Fruit fly (Drosophila melanogaster): ENCODE data around the gene HP1D3csd.

The HP1D3csd gene

DNA sequence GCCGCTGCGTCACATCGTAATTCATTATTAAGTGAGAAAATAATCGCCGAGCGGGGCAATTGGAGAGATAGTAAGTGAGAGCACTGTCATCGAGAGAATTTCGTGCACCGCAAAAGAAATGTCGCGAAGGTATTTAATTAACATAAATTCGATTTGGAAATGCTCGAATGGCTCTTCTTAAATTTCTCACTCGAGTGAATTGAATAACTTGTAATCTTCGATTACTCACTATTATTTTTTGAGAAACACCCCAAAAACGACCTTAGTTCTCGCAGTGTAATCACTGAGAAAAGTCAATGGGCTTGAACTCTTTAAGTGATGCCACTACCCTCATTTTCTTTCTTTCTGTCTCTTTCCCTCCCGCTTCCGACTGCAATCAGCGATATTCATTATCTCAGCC is 35.0 kb upstream of the HP1D3csd start (continued):
- TF ChIP-seq CG11093 (GFP tag; IDR thresholded peaks at IDR 0.05) (peak; percentile 78), ase (GFP tag; IDR thresholded peaks at IDR 0.05) (peak; percentile 72; the same call in 2 of the 3 replicates), emc (GFP tag; optimal IDR thresholded peaks at IDR 0.05) (peak; percentile 38), lbe (GFP tag; optimal IDR thresholded peaks at IDR 0.05) (peak; percentile 75), mld (GFP tag; IDR thresholded peaks at IDR 0.05; ENCODE audit: partially characterized antibody) (no peak), hth (optimal IDR thresholded peaks at IDR 0.05) (no peak), NfI (GFP tag; optimal IDR thresholded peaks at IDR 0.05) (peak; percentile 71), lmd (GFP tag; IDR thresholded peaks at IDR 0.05) (peak; percentile 74), CG34376 (GFP tag; optimal IDR thresholded peaks at IDR 0.05) (no peak), gfzf (GFP tag; optimal IDR thresholded peaks at IDR 0.05) (no peak), CG33213 (GFP tag; optimal IDR thresholded peaks at IDR 0.05) (peak; percentile 83), D19A (tag; optimal IDR thresholded peaks at IDR 0.05) (peak; percentile 87), Jarid2 (GFP tag; optimal IDR thresholded peaks at IDR 0.05) (peak; percentile 45), CG30020 (tag; optimal IDR thresholded peaks at IDR 0.05) (peak; percentile 60), B-H1 (GFP tag; IDR thresholded peaks at IDR 0.05) (peak; percentile 67), CG11696 (GFP tag; IDR thresholded peaks at IDR 0.05) (no peak), CG14710 (tag; optimal IDR thresholded peaks at IDR 0.05) (peak; percentile 93), ewg (GFP tag; optimal IDR thresholded peaks at IDR 0.05) (peak; percentile 84), Doc3 (GFP tag; IDR thresholded peaks at IDR 0.05; ENCODE audit: partially characterized antibody) (no peak), CG12391 (tag; optimal IDR thresholded peaks at IDR 0.05) (peak; percentile 92), psq (GFP tag; optimal IDR thresholded peaks at IDR 0.05) (peak; percentile 57), Adf1 (GFP tag; IDR thresholded peaks at IDR 0.05) (no peak), Hmx (GFP tag; optimal IDR thresholded peaks at IDR 0.05) (no peak), CG6683 (GFP tag; optimal IDR thresholded peaks at IDR 0.05) (peak; percentile 27), her (GFP tag; optimal IDR thresholded peaks at IDR 0.05) (peak; percentile 69), Ets65A (GFP tag) (peak; percentile 98), gem (tag; optimal IDR thresholded peaks at IDR 0.05) (peak; percentile 93), abd-A (tag; optimal IDR thresholded peaks at IDR 0.05) (no peak), CG33557 (GFP tag; optimal IDR thresholded peaks at IDR 0.05) (peak; percentile 93), CG17829 (tag; optimal IDR thresholded peaks at IDR 0.05) (peak; percentile 94), eyg (GFP tag; optimal IDR thresholded peaks at IDR 0.05) (peak; percentile 70), jigr1 (GFP tag; IDR thresholded peaks at IDR 0.05) (peak; percentile 62), bsh (GFP tag; optimal IDR thresholded peaks at IDR 0.05) (peak; percentile 85 to 96), Oaz (GFP tag; IDR thresholded peaks at IDR 0.05) (no peak), btn (GFP tag; optimal IDR thresholded peaks at IDR 0.05) (peak; percentile 87), CG4360 (GFP tag; IDR thresholded peaks at IDR 0.05) (peak; percentile 56), knrl (GFP tag; IDR thresholded peaks at IDR 0.05; ENCODE audit: partially characterized antibody) (no peak), ap (GFP tag; IDR thresholded peaks at IDR 0.05) (peak; percentile 61; the same call in 1 of the 2 replicates), CG13123 (GFP tag; optimal IDR thresholded peaks at IDR 0.05) (peak; percentile 77), ftz-f1 (GFP tag; optimal IDR thresholded peaks at IDR 0.05) (no peak), NC2β (GFP tag; optimal IDR thresholded peaks at IDR 0.05) (peak; percentile 90), CG43689 (GFP tag; IDR thresholded peaks at IDR 0.05) (no peak), CG12942 (GFP tag; optimal IDR thresholded peaks at IDR 0.05) (peak; percentile 76), Nf-YB (GFP tag; optimal IDR thresholded peaks at IDR 0.05) (peak; percentile 67), CG18764 (GFP tag; optimal IDR thresholded peaks at IDR 0.05) (peak; percentile 84), Camta (GFP tag; optimal IDR thresholded peaks at IDR 0.05) (peak; percentile 86), CHES-1-like (GFP tag; optimal IDR thresholded peaks at IDR 0.05) (peak; percentile 83), Awh (GFP tag; IDR thresholded peaks at IDR 0.05) (peak; percentile 88), CG30403 (GFP tag; optimal IDR thresholded peaks at IDR 0.05) (peak; percentile 80), CG9932 (GFP tag; IDR thresholded peaks at IDR 0.05) (peak; percentile 40; the same call in 1 of the 2 replicates), CG9437 (GFP tag; optimal IDR thresholded peaks at IDR 0.05) (peak; percentile 65), mirr (GFP tag; optimal IDR thresholded peaks at IDR 0.05) (no peak)
